Fruit fly (Drosophila melanogaster) ovary, adult (tissue): ENCODE results near the gene CG34299.
A peak's percentile ranks its signal among the peaks of the same experiment; 100 is the strongest.

Experiments
- CG17801 ChIP-seq: fragments of 200-800 bp; optimal IDR thresholded peaks from 2 replicates; lab custom pipeline; 2019; ENCODE audit warnings: missing biosample characterization, mild to moderate bottlenecking, missing genetic modification characterization, moderate library complexity; ENCODE audit not compliant: partially characterized antibody

CG34299 gene

dm6 chr3R:30249283-30249682 lies at the start of gene CG34299:
TSS of gene CG34299 (plus strand) at chr3R:30249583.
- no peak for TF ChIP-seq CG17801 (GFP tag; lab: Kevin White, UChicago)

dm6 chr3R:30200091-30200698 lies 49.2 kb upstream of the CG34299 start:
- no peak for TF ChIP-seq CG17801 (GFP tag; lab: Kevin White, UChicago)

- no peak for TF ChIP-seq CG17801 (GFP tag; lab: Kevin White, UChicago)
Measured at dm6 chr3R:30201064-30201463, 48.3 kb upstream of the CG34299 start.

- no peak for TF ChIP-seq CG17801 (GFP tag; lab: Kevin White, UChicago)
Measured at dm6 chr3R:30202898-30203103, 46.6 kb upstream of the CG34299 start, which contains the start of gene CG9743. TSS of gene CG9743 (minus strand) at chr3R:30202998.

dm6 chr3R:30203104-30203986 lies 46.0 kb upstream of the CG34299 start:
- peak; percentile 70 for TF ChIP-seq CG17801 (GFP tag; lab: Kevin White, UChicago)

dm6 chr3R:30204004-30204603 lies 45.3 kb upstream of the CG34299 start:
- TF ChIP-seq CG17801 (GFP tag; lab: Kevin White, UChicago), result no peak

- peak; percentile 25 for TF ChIP-seq CG17801 (GFP tag; lab: Kevin White, UChicago)
Measured at dm6 chr3R:30205946-30206345, 43.4 kb upstream of the CG34299 start.

dm6 chr3R:30208011-30208410 lies 41.4 kb upstream of the CG34299 start:
- TF ChIP-seq CG17801 (GFP tag; lab: Kevin White, UChicago), result no peak

- peak; percentile 86 for TF ChIP-seq CG17801 (GFP tag; lab: Kevin White, UChicago)
Measured at dm6 chr3R:30208766-30209484, 40.5 kb upstream of the CG34299 start, which contains the start of gene RpS7. TSS of gene RpS7 (minus strand) at chr3R:30209020.

dm6 chr3R:30209648-30210047 lies 39.7 kb upstream of the CG34299 start, which contains the start of gene Anp:
TSS of gene Anp (plus strand) at chr3R:30209948.
- no peak for TF ChIP-seq CG17801 (GFP tag; lab: Kevin White, UChicago)

- no peak for TF ChIP-seq CG17801 (GFP tag; lab: Kevin White, UChicago)
Measured at dm6 chr3R:30210560-30210959, 38.8 kb upstream of the CG34299 start, which contains the start of gene CecA1. TSS of gene CecA1 (plus strand) at chr3R:30210874.

dm6 chr3R:30211856-30212255 lies 37.5 kb upstream of the CG34299 start, which contains the start of gene CecA2:
TSS of gene CecA2 (plus strand) at chr3R:30212156.
- TF ChIP-seq CG17801 (GFP tag; lab: Kevin White, UChicago), result no peak

dm6 chr3R:30213697-30214096 lies 35.7 kb upstream of the CG34299 start, which contains the start of gene CecB:
TSS of gene CecB (minus strand) at chr3R:30213797.
- no peak for TF ChIP-seq CG17801 (GFP tag; lab: Kevin White, UChicago)

dm6 chr3R:30215020-30215419 lies 34.4 kb upstream of the CG34299 start:
- no peak for TF ChIP-seq CG17801 (GFP tag; lab: Kevin White, UChicago)

dm6 chr3R:30216210-30216609 lies 33.2 kb upstream of the CG34299 start, which contains the start of gene CecC:
TSS of gene CecC (plus strand) at chr3R:30216484.
- no peak for TF ChIP-seq CG17801 (GFP tag; lab: Kevin White, UChicago)
